Fruit fly (Drosophila melanogaster) whole organism, embryonic: ENCODE measurements around the gene Vha100-2.

ENCODE experiments used
- Adf1 ChIP-seq: fragments of 200-800 bp; sonication (Bioruptor generic); IDR thresholded peaks from 2 replicates; pipeline ENCODE4 v1.3.6; 2022; ENCODE audit warnings: missing biosample characterization, missing genetic modification characterization
- Atf6 ChIP-seq: fragments of 200-800 bp; sonication (Bioruptor generic); IDR thresholded peaks from 2 replicates; pipeline ENCODE4 v1.3.6; 2022; ENCODE audit warnings: missing biosample characterization, missing genetic modification characterization
- CG10979 ChIP-seq: fragments of 200-800 bp; sonication (Bioruptor generic); optimal IDR thresholded peaks from 2 replicates; lab custom pipeline; 2018; ENCODE audit warnings: missing biosample characterization, mild to moderate bottlenecking, missing genetic modification characterization, moderate library complexity
- CG12071 ChIP-seq: fragments of 200-800 bp; sonication (Bioruptor generic); optimal IDR thresholded peaks from 3 replicates; lab custom pipeline; 2018; ENCODE audit warnings: missing biosample characterization, mild to moderate bottlenecking, missing genetic modification characterization
- CG12769 ChIP-seq: fragments of 200-800 bp; sonication (Bioruptor generic); optimal IDR thresholded peaks from 2 replicates; lab custom pipeline; 2019; ENCODE audit warnings: missing biosample characterization, mild to moderate bottlenecking, missing genetic modification characterization, moderate library complexity
- CG13424 ChIP-seq: fragments of 200-800 bp; sonication (Bioruptor generic); optimal IDR thresholded peaks from 2 replicates; lab custom pipeline; 2019; ENCODE audit warnings: missing biosample characterization, mild to moderate bottlenecking, missing genetic modification characterization, moderate library complexity
- CG16813 ChIP-seq: fragments of 200-800 bp; sonication (Bioruptor generic); IDR thresholded peaks from 3 replicates; pipeline ENCODE4 v1.3.6; 2022; ENCODE audit warnings: missing biosample characterization, missing genetic modification characterization; ENCODE audit not compliant: partially characterized antibody
- CG17361 ChIP-seq: fragments of 200-800 bp; sonication (Bioruptor generic); IDR thresholded peaks from 3 replicates; pipeline ENCODE4 v1.3.6; 2022; ENCODE audit warnings: missing biosample characterization, missing genetic modification characterization
- CG18599 ChIP-seq: fragments of 200-800 bp; sonication (Bioruptor generic); optimal IDR thresholded peaks from 3 replicates; lab custom pipeline; 2017; ENCODE audit warnings: missing biosample characterization, missing genetic modification characterization, mild to moderate bottlenecking, moderate library complexity, missing genetic modification reagents
- CG2120 ChIP-seq: fragments of 200-800 bp; sonication (Bioruptor generic); optimal IDR thresholded peaks from 3 replicates; lab custom pipeline; 2016; ENCODE audit warnings: missing biosample characterization, missing genetic modification characterization
- CG31224 ChIP-seq: fragments of 200-800 bp; sonication (Bioruptor generic); IDR thresholded peaks from 2 replicates; pipeline ENCODE4 v1.3.6; 2022; ENCODE audit warnings: missing biosample characterization, missing genetic modification characterization
- CG31441 ChIP-seq: fragments of 200-800 bp; sonication (Bioruptor generic); IDR thresholded peaks from 2 replicates; pipeline ENCODE4 v1.3.6; 2022; ENCODE audit warnings: missing biosample characterization, missing genetic modification characterization
- CG32532 ChIP-seq: fragments of 200-800 bp; sonication (Bioruptor generic); IDR thresholded peaks from 2 replicates; pipeline ENCODE4 v1.3.6; 2022; ENCODE audit warnings: missing biosample characterization, missing genetic modification characterization
- CG3281 ChIP-seq: fragments of 200-800 bp; sonication (Bioruptor generic); optimal IDR thresholded peaks from 3 replicates; lab custom pipeline; 2017; ENCODE audit warnings: missing biosample characterization, mild to moderate bottlenecking, missing genetic modification characterization
- CG33213 ChIP-seq: fragments of 200-800 bp; sonication (Bioruptor generic); optimal IDR thresholded peaks from 3 replicates; lab custom pipeline; 2016; ENCODE audit warnings: missing biosample characterization, missing genetic modification characterization
- CG4854 ChIP-seq: fragments of 200-800 bp; sonication (Bioruptor generic); optimal IDR thresholded peaks from 2 replicates; lab custom pipeline; 2016; ENCODE audit warnings: missing biosample characterization, missing genetic modification characterization, inconsistent platforms
- CG7963 ChIP-seq: fragments of 200-800 bp; sonication (Bioruptor generic); IDR thresholded peaks from 3 replicates; pipeline ENCODE4 v1.3.6; 2022; ENCODE audit warnings: missing biosample characterization, missing genetic modification characterization; ENCODE audit not compliant: partially characterized antibody
- CG8290 ChIP-seq, 3 experiments: fragments of 200-800 bp; sonication (Bioruptor generic); optimal IDR thresholded peaks; 2 replicates each; lab custom pipeline; 2016 to 2019; ENCODE audit warnings: missing biosample characterization in 3 of 3, missing genetic modification characterization in 3 of 3, mild to moderate bottlenecking in 2 of 3, moderate library complexity in 1 of 3
- D19B ChIP-seq: fragments of 200-800 bp; sonication (Bioruptor generic); optimal IDR thresholded peaks from 2 replicates; lab custom pipeline; 2017; ENCODE audit warnings: missing biosample characterization, mild to moderate bottlenecking, missing genetic modification characterization
- Deaf1 ChIP-seq: fragments of 200-800 bp; optimal IDR thresholded peaks from 3 replicates; lab custom pipeline; 2019; ENCODE audit warnings: missing biosample characterization, mild to moderate bottlenecking, missing genetic modification characterization, moderate library complexity
- Dll ChIP-seq: fragments of 200-800 bp; sonication (Bioruptor generic); IDR thresholded peaks from 4 replicates; pipeline ENCODE4 v1.3.6; 2022; ENCODE audit warnings: missing biosample characterization, missing genetic modification characterization; ENCODE audit not compliant: partially characterized antibody
- Ets65A ChIP-seq: fragments of 200-800 bp; sonication (Bioruptor generic); peaks from one replicate; lab custom pipeline; 2016; ENCODE audit warnings: missing biosample characterization, missing genetic modification characterization
- Gsc ChIP-seq: fragments of 200-800 bp; sonication (Bioruptor generic); IDR thresholded peaks from 2 replicates; pipeline ENCODE4 v1.3.6; 2022; ENCODE audit warnings: missing biosample characterization, missing genetic modification characterization
- Hey ChIP-seq: fragments of 200-800 bp; sonication (Bioruptor generic); optimal IDR thresholded peaks from 3 replicates; lab custom pipeline; 2018; ENCODE audit warnings: missing biosample characterization, mild to moderate bottlenecking, missing genetic modification characterization
- Hr51 ChIP-seq, 2 experiments: fragments of 200-800 bp; sonication (Bioruptor generic); optimal IDR thresholded peaks; 2 replicates in 1 of 2; 3 replicates in 1 of 2; lab custom pipeline; 2016 to 2018; ENCODE audit warnings: missing biosample characterization in 2 of 2, missing genetic modification characterization in 2 of 2, mild to moderate bottlenecking in 1 of 2, moderate library complexity in 1 of 2
- Jarid2 ChIP-seq: fragments of 200-800 bp; sonication (Bioruptor generic); optimal IDR thresholded peaks from 3 replicates; lab custom pipeline; 2017; ENCODE audit warnings: mild to moderate bottlenecking, missing biosample characterization, missing genetic modification reagents, missing genetic modification characterization
- Sin3A ChIP-seq: fragments of >200 bp; optimal IDR thresholded peaks from 2 replicates; lab custom pipeline; 2018
- Six4 ChIP-seq: fragments of 200-800 bp; sonication (Bioruptor generic); optimal IDR thresholded peaks from 2 replicates; lab custom pipeline; 2016; ENCODE audit warnings: missing biosample characterization, missing genetic modification characterization
- Sry-δ ChIP-seq: fragments of 200-800 bp; sonication (Bioruptor generic); optimal IDR thresholded peaks from 2 replicates; lab custom pipeline; 2016; ENCODE audit warnings: missing biosample characterization, missing genetic modification characterization
- Taf1 ChIP-seq: fragments of 200-800 bp; sonication (Bioruptor generic); IDR thresholded peaks from 2 replicates; pipeline ENCODE4 v1.3.6; 2022; ENCODE audit warnings: missing biosample characterization, missing genetic modification characterization
- Trl ChIP-seq, 3 experiments: fragments of >200 bp in 2 of 3; fragments of 200-800 bp in 1 of 3; sonication (Bioruptor generic) in 1 of 3; optimal IDR thresholded peaks; 2 replicates in 1 of 3; 3 replicates in 2 of 3; lab custom pipeline; 2016 to 2017; ENCODE audit warnings: missing biosample characterization in 1 of 3, missing genetic modification characterization in 1 of 3
- bbx ChIP-seq: fragments of 200-800 bp; sonication (Bioruptor generic); IDR thresholded peaks from 2 replicates; pipeline ENCODE4 v1.3.6; 2022; ENCODE audit warnings: missing biosample characterization, missing genetic modification characterization; ENCODE audit not compliant: partially characterized antibody
- ewg ChIP-seq: fragments of 200-800 bp; sonication (Bioruptor generic); optimal IDR thresholded peaks from 3 replicates; lab custom pipeline; 2017; ENCODE audit warnings: mild to moderate bottlenecking, missing biosample characterization, missing genetic modification reagents, missing genetic modification characterization
- fd102C ChIP-seq: fragments of 200-800 bp; sonication (Bioruptor generic); optimal IDR thresholded peaks from 2 replicates; lab custom pipeline; 2018; ENCODE audit warnings: missing biosample characterization, mild to moderate bottlenecking, missing genetic modification characterization, moderate library complexity
- gcm2 ChIP-seq: fragments of 200-800 bp; sonication (Bioruptor generic); optimal IDR thresholded peaks from 2 replicates; lab custom pipeline; 2016; ENCODE audit warnings: missing biosample characterization, missing genetic modification characterization
- gsb-n ChIP-seq: fragments of 200-800 bp; sonication (Bioruptor generic); optimal IDR thresholded peaks from 3 replicates; lab custom pipeline; 2018; ENCODE audit warnings: missing biosample characterization, mild to moderate bottlenecking, missing genetic modification characterization
- hbn ChIP-seq: fragments of 200-800 bp; sonication (Bioruptor generic); IDR thresholded peaks from 2 replicates; pipeline ENCODE4 v1.3.6; 2022; ENCODE audit warnings: missing biosample characterization, missing genetic modification characterization; ENCODE audit not compliant: partially characterized antibody
- kni ChIP-seq: fragments of 200-800 bp; sonication (Bioruptor generic); optimal IDR thresholded peaks from 3 replicates; lab custom pipeline; 2017; ENCODE audit warnings: mild to moderate bottlenecking, missing biosample characterization, missing genetic modification reagents, missing genetic modification characterization
- lab ChIP-seq: fragments of 200-800 bp; sonication (Bioruptor generic); optimal IDR thresholded peaks from 3 replicates; lab custom pipeline; 2017; ENCODE audit warnings: missing biosample characterization, missing genetic modification characterization, mild to moderate bottlenecking, moderate library complexity, missing genetic modification reagents
- lmd ChIP-seq: fragments of 200-800 bp; sonication (Bioruptor generic); IDR thresholded peaks from 2 replicates; pipeline ENCODE4 v1.3.6; 2022; ENCODE audit warnings: missing biosample characterization, missing genetic modification characterization
- mld ChIP-seq: fragments of 200-800 bp; sonication (Bioruptor generic); IDR thresholded peaks from 3 replicates; pipeline ENCODE4 v1.3.6; 2022; ENCODE audit warnings: missing biosample characterization, missing genetic modification characterization; ENCODE audit not compliant: partially characterized antibody
- nmo ChIP-seq: fragments of 200-800 bp; sonication (Bioruptor generic); optimal IDR thresholded peaks from 2 replicates; lab custom pipeline; 2018; ENCODE audit warnings: missing biosample characterization, mild to moderate bottlenecking, missing genetic modification characterization, moderate library complexity
- phol ChIP-seq: fragments of 200-800 bp; sonication (Bioruptor generic); optimal IDR thresholded peaks from 3 replicates; lab custom pipeline; 2018; ENCODE audit warnings: missing biosample characterization, mild to moderate bottlenecking, missing genetic modification characterization, moderate library complexity
- scrt ChIP-seq: fragments of 200-800 bp; sonication (Bioruptor generic); optimal IDR thresholded peaks from 2 replicates; lab custom pipeline; 2018; ENCODE audit warnings: missing biosample characterization, mild to moderate bottlenecking, missing genetic modification characterization, moderate library complexity
- sisA ChIP-seq: fragments of 200-800 bp; sonication (Bioruptor generic); IDR thresholded peaks from 2 replicates; pipeline ENCODE4 v1.3.6; 2022; ENCODE audit warnings: missing biosample characterization, missing genetic modification characterization
- tll ChIP-seq, 2 experiments: fragments of 200-800 bp in 1 of 2; fragments of >200 bp in 1 of 2; sonication (Bioruptor generic) in 1 of 2; optimal IDR thresholded peaks; 2 replicates each; lab custom pipeline; 2017 to 2019; ENCODE audit warnings: missing biosample characterization in 2 of 2, missing genetic modification characterization in 2 of 2, mild to moderate bottlenecking in 1 of 2, moderate library complexity in 1 of 2
- zen2 ChIP-seq: fragments of 200-800 bp; sonication (Bioruptor generic); IDR thresholded peaks from 3 replicates; pipeline ENCODE4 v1.3.6; 2022; ENCODE audit warnings: missing biosample characterization, missing genetic modification characterization; ENCODE audit not compliant: partially characterized antibody

Gene Vha100-2

DNA sequence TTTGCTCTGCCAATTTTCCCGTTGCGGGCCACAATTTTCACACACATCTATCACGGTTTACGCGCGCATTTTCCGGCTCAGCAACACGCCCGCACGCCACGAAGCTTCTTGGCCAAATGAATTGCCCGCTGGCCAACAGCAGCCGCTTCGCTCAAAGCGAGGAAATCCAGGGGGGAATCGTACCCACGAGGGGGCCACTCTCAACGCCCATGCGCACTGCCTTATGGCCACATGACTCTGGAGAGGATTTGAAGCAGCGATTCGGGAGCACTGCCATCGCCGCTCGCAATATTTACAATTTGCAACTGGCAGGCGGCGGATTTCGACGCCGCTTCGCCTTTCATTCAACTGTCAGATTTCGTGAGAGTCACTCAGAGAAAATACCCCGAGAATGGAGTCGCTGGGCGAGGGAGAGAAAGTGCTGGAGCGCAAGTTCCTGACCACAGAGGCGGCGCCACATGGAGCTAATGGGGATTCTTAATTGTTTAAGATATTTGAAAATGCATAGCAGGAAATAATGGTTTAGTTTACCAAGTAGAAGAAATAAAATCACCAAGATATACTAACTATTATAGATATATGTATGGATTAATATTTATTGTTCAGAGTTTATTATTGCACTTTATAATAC lies 38.2 kb downstream of the Vha100-2 start, which contains the start of gene CG15803 (continued):
- TF ChIP-seq CG31224 (GFP tag; lab: Robert Waterston, UW) = no peak
- no peak for TF ChIP-seq hbn (GFP tag; lab: Robert Waterston, UW)
- TF ChIP-seq gcm2 (GFP tag; lab: Kevin White, UChicago) = no peak
- TF ChIP-seq Dll (GFP tag; lab: Robert Waterston, UW) = 0 out of 4 replicates have a peak, but pooled peaks have one; percentile 17
- TF ChIP-seq CG16813 = no peak
- peak; percentile 72 for TF ChIP-seq CG12769 (tag; lab: Kevin White, UChicago)
- TF ChIP-seq Ets65A (GFP tag; lab: Kevin White, UChicago) = peak; percentile 36
- no peak for TF ChIP-seq CG8290 (GFP tag; optimal IDR thresholded peaks at IDR 0.05; lab: Kevin White, UChicago)
- TF ChIP-seq CG8290 (tag; optimal IDR thresholded peaks at IDR 0.05; lab: Kevin White, UChicago) = no peak
- peak; percentile 48 for TF ChIP-seq CG2120 (GFP tag; lab: Kevin White, UChicago)
- TF ChIP-seq Hr51 (GFP tag; optimal IDR thresholded peaks at IDR 0.05; lab: Kevin White, UChicago) = peak in 1 of 2 experiments; percentile 25
- no peak for TF ChIP-seq CG17361 (GFP tag; lab: Robert Waterston, UW)
- no peak for TF ChIP-seq Taf1
- peak; percentile 26 for TF ChIP-seq scrt (GFP tag; lab: Kevin White, UChicago)
- no peak for TF ChIP-seq Hey (tag; lab: Kevin White, UChicago)
- no peak for TF ChIP-seq Gsc
- TF ChIP-seq CG7963 = no peak
- no peak for TF ChIP-seq Sry-δ
- TF ChIP-seq CG4854 = no peak
- TF ChIP-seq sisA (GFP tag; lab: Robert Waterston, UW) = 0 out of 2 replicates have a peak, but pooled peaks have one; percentile 20
- TF ChIP-seq zen2 (GFP tag; lab: Robert Waterston, UW) = peak; percentile 41; the same call in 1 of the 3 replicates
- no peak for TF ChIP-seq CG10979 (tag; lab: Kevin White, UChicago)
- TF ChIP-seq CG18599 (GFP tag; lab: Kevin White, UChicago) = peak; percentile 55
- no peak for TF ChIP-seq CG31441 (GFP tag; lab: Robert Waterston, UW)
- TF ChIP-seq CG33213 (GFP tag; lab: Kevin White, UChicago) = no peak
- no peak for TF ChIP-seq CG13424 (tag; lab: Kevin White, UChicago)
- peak; percentile 23; the same call in 1 of the 2 replicates for TF ChIP-seq Atf6 (GFP tag; lab: Robert Waterston, UW)
- TF ChIP-seq Adf1 (GFP tag; lab: Robert Waterston, UW) = peak; percentile 47; the same call in 1 of the 2 replicates
- TF ChIP-seq Deaf1 (tag; lab: Kevin White, UChicago) = peak; percentile 78
- no peak for TF ChIP-seq fd102C (GFP tag; lab: Kevin White, UChicago)
- TF ChIP-seq D19B = no peak
- TF ChIP-seq Six4 (GFP tag; lab: Kevin White, UChicago) = no peak
- peak; percentile 89 for TF ChIP-seq ewg (GFP tag; lab: Kevin White, UChicago)
- TF ChIP-seq phol (tag; lab: Kevin White, UChicago) = no peak
- peak; percentile 43 to 67 for TF ChIP-seq Trl (optimal IDR thresholded peaks at IDR 0.05; lab: Kevin White, UChicago)
- TF ChIP-seq Trl (GFP tag; optimal IDR thresholded peaks at IDR 0.05; lab: Kevin White, UChicago) = no peak
- TF ChIP-seq nmo (GFP tag; lab: Kevin White, UChicago) = no peak
- TF ChIP-seq gsb-n (tag; lab: Kevin White, UChicago) = no peak
- no peak for TF ChIP-seq tll (GFP tag; optimal IDR thresholded peaks at IDR 0.05; lab: Kevin White, UChicago)
- TF ChIP-seq lmd = peak; percentile 5; the same call in 1 of the 2 replicates
- no peak for TF ChIP-seq kni (GFP tag; lab: Kevin White, UChicago)
- TF ChIP-seq mld (GFP tag; lab: Robert Waterston, UW) = no peak
- 0 out of 2 replicates have a peak, but pooled peaks have one; percentile 37 for TF ChIP-seq CG32532
- no peak for TF ChIP-seq CG12071 (GFP tag; lab: Kevin White, UChicago)
- TF ChIP-seq CG3281 = no peak
- TF ChIP-seq bbx (GFP tag; lab: Robert Waterston, UW) = no peak
- no peak for TF ChIP-seq Sin3A
- TF ChIP-seq Jarid2 (GFP tag; lab: Kevin White, UChicago) = peak; percentile 47
- TF ChIP-seq lab (GFP tag; lab: Kevin White, UChicago) = peak; percentile 5
